Fruit fly (Drosophila melanogaster): ENCODE data around the gene CG17260.
A peak's percentile ranks its signal among the peaks of the same experiment; 100 is the strongest.

Gene CG17260

DNA sequence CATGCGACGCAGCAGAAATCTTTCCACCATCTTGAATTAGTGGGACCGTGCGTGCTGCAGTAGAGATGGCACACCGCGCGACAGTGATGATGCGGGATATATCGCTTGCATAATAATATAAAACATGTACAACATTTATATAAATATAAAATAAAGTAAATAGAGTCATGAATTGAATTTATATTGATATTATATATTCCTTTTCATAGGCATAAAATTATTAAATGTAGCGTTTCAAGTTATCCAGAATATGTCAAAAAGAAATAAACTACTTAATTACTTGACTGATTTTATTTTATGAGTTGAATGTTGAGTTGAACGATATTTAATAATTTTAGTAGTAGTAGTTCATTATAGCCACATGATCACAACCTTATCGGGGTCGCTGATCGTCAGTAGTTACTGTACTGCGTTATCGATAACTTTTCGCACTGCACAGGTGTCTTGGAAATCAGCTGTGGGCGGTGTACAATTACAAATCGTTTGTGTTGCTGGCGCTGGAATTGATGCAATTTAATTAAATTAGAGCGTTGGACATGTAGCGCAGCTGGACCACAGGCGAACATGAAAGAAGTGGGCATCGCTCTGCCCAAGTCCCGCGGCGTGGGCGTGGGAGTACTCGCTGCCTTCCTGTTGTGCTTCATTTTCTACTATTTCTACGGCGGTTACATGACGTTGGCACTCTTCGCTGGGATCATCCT lies 49.2 kb upstream of the CG17260 start, which contains the start of the genes Chd1 and Bem46 (continued):
- TF ChIP-seq Dek (tag; optimal IDR thresholded peaks at IDR 0.05) (peak; percentile 87), Atf-2 (GFP tag; optimal IDR thresholded peaks at IDR 0.05) (peak; percentile 57), Pdp1 (GFP tag; optimal IDR thresholded peaks at IDR 0.05) (peak; percentile 79 to 82), CG2712 (tag; optimal IDR thresholded peaks at IDR 0.05) (peak; percentile 92), pb (GFP tag; optimal IDR thresholded peaks at IDR 0.05) (no peak), CG9932 (GFP tag; IDR thresholded peaks at IDR 0.05) (peak; percentile 93), CG31388 (GFP tag; optimal IDR thresholded peaks at IDR 0.05) (peak; percentile 11), nmo (GFP tag; optimal IDR thresholded peaks at IDR 0.05) (peak; percentile 92), kah (GFP tag; optimal IDR thresholded peaks at IDR 0.05) (peak; percentile 96), bowl (GFP tag; IDR thresholded peaks at IDR 0.05) (no peak), ERR (GFP tag; optimal IDR thresholded peaks at IDR 0.05) (no peak), chinmo (GFP tag; IDR thresholded peaks at IDR 0.05; ENCODE audit: partially characterized antibody) (0 out of 4 replicates have a peak, but pooled peaks have one; percentile 40), Blimp-1 (GFP tag; optimal IDR thresholded peaks at IDR 0.05) (no peak), CG4617 (GFP tag; optimal IDR thresholded peaks at IDR 0.05; ENCODE audit: borderline replicate concordance) (peak; percentile 70), CG4424 (GFP tag; optimal IDR thresholded peaks at IDR 0.05) (peak; percentile 89), CG7839 (tag; optimal IDR thresholded peaks at IDR 0.05) (peak; percentile 88), CG12744 (GFP tag; optimal IDR thresholded peaks at IDR 0.05) (peak; percentile 63), psq (GFP tag; optimal IDR thresholded peaks at IDR 0.05) (peak; percentile 61), ap (GFP tag; IDR thresholded peaks at IDR 0.05) (peak; percentile 74; the same call in 1 of the 2 replicates), Gug (GFP tag; IDR thresholded peaks at IDR 0.05) (peak; percentile 85), tio (GFP tag; optimal IDR thresholded peaks at IDR 0.05) (no peak), usp (GFP tag; optimal IDR thresholded peaks at IDR 0.05) (no peak), CG17802 (tag; optimal IDR thresholded peaks at IDR 0.05) (peak; percentile 50), chn (GFP tag; optimal IDR thresholded peaks at IDR 0.05) (peak; percentile 82), ac (GFP tag; optimal IDR thresholded peaks at IDR 0.05) (no peak), org-1 (GFP tag; optimal IDR thresholded peaks at IDR 0.05) (peak; percentile 64), CG10366 (GFP tag; IDR thresholded peaks at IDR 0.05) (peak; percentile 78), CG12391 (tag; optimal IDR thresholded peaks at IDR 0.05) (peak; percentile 91), CG1024 (GFP tag; IDR thresholded peaks at IDR 0.05) (0 out of 2 replicates have a peak, but pooled peaks have one; percentile 7), fd96Cb (tag; optimal IDR thresholded peaks at IDR 0.05) (peak; percentile 84), shn (GFP tag; optimal IDR thresholded peaks at IDR 0.05) (peak; percentile 74), Nf-YB (GFP tag; optimal IDR thresholded peaks at IDR 0.05) (peak; percentile 67), her (GFP tag; optimal IDR thresholded peaks at IDR 0.05) (peak; percentile 24), CG7556 (GFP tag; optimal IDR thresholded peaks at IDR 0.05) (peak; percentile 88), ham (GFP tag; IDR thresholded peaks at IDR 0.05) (peak; percentile 66; the same call in 1 of the 2 replicates), E2f2 (GFP tag; IDR thresholded peaks at IDR 0.05) (peak; percentile 41; the same call in 1 of the 2 replicates), MTF-1 (GFP tag; optimal IDR thresholded peaks at IDR 0.05; ENCODE audit: borderline replicate concordance) (peak; percentile 37), CG18619 (GFP tag; optimal IDR thresholded peaks at IDR 0.05) (peak; percentile 88), pho (GFP tag; optimal IDR thresholded peaks at IDR 0.05) (peak; percentile 75), CG4328 (GFP tag; optimal IDR thresholded peaks at IDR 0.05) (peak; percentile 81), CG4730 (GFP tag; IDR thresholded peaks at IDR 0.05) (peak; percentile 86), dati (GFP tag; IDR thresholded peaks at IDR 0.05) (peak; percentile 60; the same call in 1 of the 2 replicates), CG4360 (GFP tag; IDR thresholded peaks at IDR 0.05) (0 out of 2 replicates have a peak, but pooled peaks have one; percentile 36), CG14965 (GFP tag; optimal IDR thresholded peaks at IDR 0.05; ENCODE audit: borderline replicate concordance) (no peak), ewg (GFP tag; optimal IDR thresholded peaks at IDR 0.05) (peak; percentile 77), wek (GFP tag; optimal IDR thresholded peaks at IDR 0.05) (no peak), CG30431 (GFP tag; optimal IDR thresholded peaks at IDR 0.05) (peak; percentile 72), pzg (GFP tag; optimal IDR thresholded peaks at IDR 0.05) (peak; percentile 39), Opbp (GFP tag; IDR thresholded peaks at IDR 0.05; ENCODE audit: partially characterized antibody) (no peak; the same call in 2 of the 3 replicates)

Measured in whole organism, embryonic.